Worm (Caenorhabditis elegans) whole organism, L4/young adult: Measurements from ENCODE around the gene K02F6.6.
"Not testable (repeated sequence)": the region's sequence is repeated elsewhere in the genome, so short reads cannot be mapped to it uniquely, and the experiment has no call there.

Experiments
- W03F9.2 ChIP-seq: fragments of 150-350 bp; optimal IDR thresholded peaks from 2 replicates; lab custom pipeline; 2014; ENCODE audit warnings: missing biosample characterization, missing genetic modification characterization
- dao-5 ChIP-seq: sonication (generic microtip); optimal IDR thresholded peaks from 2 replicates; lab custom pipeline; 2016; ENCODE audit warnings: missing genotype, missing genetic modification characterization, moderate library complexity, missing compliant biosample characterization
- him-1 ChIP-seq: sonication (generic microtip); optimal IDR thresholded peaks from 2 replicates; lab custom pipeline; 2016; ENCODE audit warnings: missing genotype, missing genetic modification reagents, missing genetic modification characterization, missing compliant biosample characterization

Gene K02F6.6

ce11 chrII:2530496-2530895 is at the start of gene K02F6.6:
Gene K02F6.6 (plus strand): TSS chrII:2530796.
- TF ChIP-seq him-1 (no peak), dao-5 (tag; lab: Kevin White, UChicago) (no peak), W03F9.2 (tag; lab: Kevin White, UChicago) (no peak)

ce11 chrII:2481621-2482020 is 49.0 kb upstream of the K02F6.6 start, which contains the start of gene F53G2.2:
Gene F53G2.2 (plus strand): TSS chrII:2481921.
- no peak for TF ChIP-seq him-1
- no peak for TF ChIP-seq W03F9.2 (tag; lab: Kevin White, UChicago)
- no peak for TF ChIP-seq dao-5 (tag; lab: Kevin White, UChicago)

DNA sequence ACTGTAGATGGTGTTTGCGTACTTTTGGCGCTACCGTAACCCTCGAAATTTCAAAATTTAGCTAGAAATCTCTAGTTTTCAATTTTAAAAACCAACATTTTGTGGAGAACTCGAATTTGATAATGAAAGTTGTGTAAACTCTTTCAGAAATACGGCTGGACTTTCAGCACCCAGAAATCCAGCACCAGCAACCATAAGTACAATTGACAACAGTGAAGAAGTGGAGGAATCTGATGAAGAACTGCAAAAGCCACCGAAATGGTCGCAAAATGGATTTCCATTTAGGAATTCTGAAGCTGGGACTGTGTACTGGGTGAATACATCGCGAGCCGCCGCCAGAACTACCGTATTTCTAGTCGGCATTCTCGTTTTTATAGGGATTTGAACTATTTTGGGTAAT is 47.1 kb upstream of the K02F6.6 start, which contains the start of gene F53G2.13:
Gene F53G2.13 (plus strand): TSS at position 301 of the 400 bp plus-strand sequence.
- TF ChIP-seq dao-5 (tag; lab: Kevin White, UChicago), result no peak
- TF ChIP-seq him-1, result no peak
- no peak for TF ChIP-seq W03F9.2 (tag; lab: Kevin White, UChicago)

ce11 chrII:2488386-2488785 is 42.2 kb upstream of the K02F6.6 start, which contains the start of gene F53G2.1:
Gene F53G2.1 (plus strand): TSS chrII:2488686.
- TF ChIP-seq W03F9.2 (tag; lab: Kevin White, UChicago) (no peak), him-1 (no peak), dao-5 (tag; lab: Kevin White, UChicago) (no peak)

- TF ChIP-seq W03F9.2 (tag; lab: Kevin White, UChicago) (no peak), dao-5 (tag; lab: Kevin White, UChicago) (no peak), him-1 (no peak)
Measured at ce11 chrII:2503703-2504430, 26.7 kb upstream of the K02F6.6 start.

DNA sequence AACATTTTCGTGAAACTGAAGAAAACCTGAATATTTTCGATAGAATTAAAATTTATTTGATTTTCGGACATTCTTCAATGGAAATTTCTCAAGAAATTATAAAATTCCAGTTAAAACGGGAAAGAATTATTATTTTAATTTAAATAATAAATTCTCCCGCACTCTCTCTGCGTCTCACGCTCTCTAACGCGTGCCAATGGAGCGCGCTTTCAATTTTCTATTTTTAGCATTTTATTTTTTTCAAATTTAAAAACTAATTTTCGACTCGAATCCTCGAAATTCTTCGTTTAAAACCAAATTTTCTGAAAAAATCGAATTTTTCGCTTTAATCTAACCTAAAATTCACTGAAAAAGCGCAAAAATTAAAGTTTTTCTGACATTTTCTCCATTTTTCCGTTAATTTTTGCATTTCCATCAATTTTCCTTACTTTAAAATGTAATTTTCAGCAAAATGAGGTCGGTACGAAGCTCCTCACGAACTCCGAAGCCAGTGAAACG is 26.1 kb upstream of the K02F6.6 start, which contains the start of gene gbas-1:
Gene gbas-1 (plus strand): TSS at position 448 of the 498 bp plus-strand sequence.
- TF ChIP-seq him-1 (no peak), W03F9.2 (tag; lab: Kevin White, UChicago) (no peak), dao-5 (tag; lab: Kevin White, UChicago) (no peak)

DNA sequence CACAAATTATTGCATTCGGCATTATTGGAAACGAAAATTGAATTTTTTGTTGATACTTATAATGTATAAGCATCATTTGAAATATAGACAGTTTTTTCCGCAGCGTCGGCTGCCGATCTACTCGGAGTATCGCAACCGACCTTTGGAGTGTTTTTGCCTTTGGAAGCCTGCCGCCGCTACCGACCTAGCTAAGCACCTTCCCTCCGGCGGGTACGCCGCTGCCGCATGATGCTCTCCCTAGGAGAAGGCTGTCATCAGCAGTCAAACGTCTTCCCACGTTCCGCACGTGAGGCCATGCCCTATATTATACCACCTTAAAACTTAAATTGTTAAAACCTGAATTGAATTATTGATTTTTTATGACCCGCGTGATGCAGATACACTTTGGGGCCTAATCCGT is 12.1 kb upstream of the K02F6.6 start:
- TF ChIP-seq W03F9.2 (tag; lab: Kevin White, UChicago), result no peak
- TF ChIP-seq him-1, result no peak
- no peak for TF ChIP-seq dao-5 (tag; lab: Kevin White, UChicago)

ce11 chrII:2521960-2522359 is 8.6 kb upstream of the K02F6.6 start, which contains the start of gene bath-13:
Gene bath-13 (minus strand): TSS chrII:2522060.
- TF ChIP-seq dao-5 (tag; lab: Kevin White, UChicago) (no peak), W03F9.2 (tag; lab: Kevin White, UChicago) (no peak), him-1 (no peak)

DNA sequence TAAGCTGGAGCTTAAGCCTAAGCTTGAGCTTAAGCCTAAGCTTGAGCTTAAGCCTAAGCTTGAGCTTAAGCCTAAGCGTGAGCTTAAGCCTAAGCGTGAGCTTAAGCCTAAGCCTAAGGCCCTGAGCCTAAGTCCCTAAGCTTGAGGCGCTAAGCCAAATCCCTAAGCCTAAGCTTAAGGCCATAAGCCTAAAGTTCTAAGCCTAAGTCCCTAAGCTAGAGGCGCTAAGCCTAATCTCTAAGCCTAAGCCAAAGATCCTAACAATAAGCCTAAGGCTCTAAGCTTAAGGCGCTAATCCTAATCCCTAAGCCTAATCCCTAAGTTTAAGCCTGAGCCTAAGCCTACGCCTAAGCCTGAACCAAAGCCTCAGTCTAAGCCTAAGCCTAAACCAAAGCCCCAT is 4.9 kb upstream of the K02F6.6 start:
- no peak for TF ChIP-seq W03F9.2 (tag; lab: Kevin White, UChicago)
- no peak for TF ChIP-seq him-1
- TF ChIP-seq dao-5 (tag; lab: Kevin White, UChicago), result no peak

- no peak for TF ChIP-seq dao-5 (tag; lab: Kevin White, UChicago)
- no peak for TF ChIP-seq him-1
- TF ChIP-seq W03F9.2 (tag; lab: Kevin White, UChicago), result no peak
Measured at ce11 chrII:2526887-2527286, 3.7 kb upstream of the K02F6.6 start.

ce11 chrII:2534459-2534858 is 3.9 kb downstream of the K02F6.6 start, which contains the start of gene K02F6.5:
Gene K02F6.5 (plus strand): TSS chrII:2534759.
- not testable (repeated sequence) for TF ChIP-seq him-1; dao-5 (tag; lab: Kevin White, UChicago); W03F9.2 (tag; lab: Kevin White, UChicago)

DNA sequence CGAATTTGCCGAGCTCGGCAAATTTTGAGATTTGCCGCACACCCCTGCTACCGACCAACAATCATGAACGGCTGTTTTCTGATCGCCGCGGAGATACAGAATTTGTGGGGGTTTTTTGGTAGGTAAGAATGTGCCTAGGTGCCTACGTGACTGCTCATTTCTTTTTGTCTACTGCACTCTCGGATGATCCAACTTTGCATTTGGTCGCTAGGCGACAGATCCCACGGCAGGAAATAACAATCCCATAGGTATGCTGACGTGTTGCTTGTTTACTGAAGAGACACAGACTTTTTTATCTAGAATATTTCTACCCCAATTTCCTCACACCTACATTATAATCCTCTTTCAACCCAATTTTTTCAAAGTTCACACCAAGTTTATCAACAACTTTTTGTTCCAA is 4.4 kb downstream of the K02F6.6 start, which contains the start of gene K02F6.8:
Gene K02F6.8 (minus strand): TSS at position 101 of the 400 bp plus-strand sequence.
- not testable (repeated sequence) for TF ChIP-seq dao-5 (tag; lab: Kevin White, UChicago); W03F9.2 (tag; lab: Kevin White, UChicago); him-1

DNA sequence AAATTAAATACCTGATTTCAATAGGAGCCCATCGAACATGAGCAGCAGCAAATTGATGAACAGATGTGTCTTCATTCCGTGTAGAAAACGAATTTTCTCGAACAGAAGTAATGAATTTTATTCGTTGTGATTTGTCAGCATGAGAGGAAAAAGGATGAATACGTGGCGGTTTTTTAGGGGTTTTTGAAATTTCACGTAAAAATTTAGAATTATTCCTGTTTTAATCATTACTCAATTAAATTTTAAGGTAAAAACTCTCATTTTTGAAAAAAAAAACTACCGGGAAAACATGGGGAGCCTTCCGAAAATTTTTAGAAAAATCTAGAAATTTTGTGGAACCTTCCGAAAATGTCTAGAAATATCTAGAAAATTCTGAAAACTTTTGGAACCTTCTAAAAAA is 7.2 kb downstream of the K02F6.6 start, which contains the start of gene K02F6.7:
Gene K02F6.7 (minus strand): TSS at position 101 of the 400 bp plus-strand sequence.
- TF ChIP-seq him-1 (no peak), W03F9.2 (tag; lab: Kevin White, UChicago) (no peak), dao-5 (tag; lab: Kevin White, UChicago) (no peak)

DNA sequence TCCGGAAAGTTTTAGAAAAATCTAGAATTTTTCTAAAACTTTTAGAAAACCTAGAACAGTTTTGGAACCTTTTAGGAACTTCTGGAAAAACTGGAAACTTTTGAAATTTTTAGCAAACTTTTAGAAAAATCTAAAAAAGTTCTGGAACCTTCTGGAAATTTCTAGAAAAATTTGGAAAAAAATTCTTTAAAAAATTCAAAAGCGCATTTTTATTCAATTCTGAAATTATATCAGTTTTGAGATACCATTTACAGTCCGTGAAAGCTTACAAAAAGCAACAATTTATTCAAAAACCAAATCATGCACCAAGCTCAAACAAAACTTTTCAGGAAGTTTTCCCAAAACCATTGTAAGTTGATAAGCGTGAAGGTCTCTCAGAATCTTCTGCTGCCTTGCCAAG is 7.6 kb downstream of the K02F6.6 start, which contains the start of gene K02F6.4:
Gene K02F6.4 (plus strand): TSS at position 301 of the 400 bp plus-strand sequence.
- no peak for TF ChIP-seq dao-5 (tag; lab: Kevin White, UChicago)
- no peak for TF ChIP-seq him-1
- no peak for TF ChIP-seq W03F9.2 (tag; lab: Kevin White, UChicago)
